Worm (Caenorhabditis elegans) whole organism, L3 larva: ENCODE results near the gene W03C9.6.
A peak's percentile ranks its signal among the peaks of the same experiment; 100 is the strongest.

Source experiments
- aly-2 ChIP-seq: fragments of 150-350 bp; optimal IDR thresholded peaks from 2 replicates; lab custom pipeline; 2014; ENCODE audit warnings: missing biosample characterization, missing genetic modification characterization
- ceh-82 ChIP-seq: fragments of 150-350 bp; optimal IDR thresholded peaks from 2 replicates; lab custom pipeline; 2014; ENCODE audit warnings: missing biosample characterization, missing genetic modification characterization
- elt-1 ChIP-seq: fragments of 150-350 bp; optimal IDR thresholded peaks from 2 replicates; lab custom pipeline; 2014; ENCODE audit warnings: missing biosample characterization, missing genetic modification characterization
- fkh-10 ChIP-seq: sonication (generic microtip); optimal IDR thresholded peaks from 2 replicates; lab custom pipeline; 2017; ENCODE audit warnings: missing biosample characterization, missing genetic modification reagents, missing genetic modification characterization
- jun-1 ChIP-seq: fragments of 150-350 bp; optimal IDR thresholded peaks from 2 replicates; lab custom pipeline; 2014; ENCODE audit warnings: missing biosample characterization, missing genetic modification reagents, missing genetic modification characterization
- nfya-1 ChIP-seq: sonication (generic microtip); optimal IDR thresholded peaks from 2 replicates; lab custom pipeline; 2017; ENCODE audit warnings: missing genetic modification characterization, mild to moderate bottlenecking, missing compliant biosample characterization, antibody characterized with exemption, moderate library complexity; ENCODE audit not compliant: insufficient read depth
- snpc-4 ChIP-seq: fragments of 150-350 bp; optimal IDR thresholded peaks from 2 replicates; lab custom pipeline; 2014; ENCODE audit warnings: missing biosample characterization, missing genetic modification characterization
- zag-1 ChIP-seq: fragments of 150-350 bp; optimal IDR thresholded peaks from 2 replicates; lab custom pipeline; 2014; ENCODE audit warnings: missing biosample characterization, missing genetic modification characterization
- ztf-11 ChIP-seq: fragments of 150-350 bp; optimal IDR thresholded peaks from 2 replicates; lab custom pipeline; 2014; ENCODE audit warnings: missing biosample characterization, missing genetic modification characterization
- ztf-4 ChIP-seq: fragments of 150-350 bp; optimal IDR thresholded peaks from 2 replicates; lab custom pipeline; 2014; ENCODE audit warnings: missing biosample characterization, missing genetic modification characterization

DNA sequence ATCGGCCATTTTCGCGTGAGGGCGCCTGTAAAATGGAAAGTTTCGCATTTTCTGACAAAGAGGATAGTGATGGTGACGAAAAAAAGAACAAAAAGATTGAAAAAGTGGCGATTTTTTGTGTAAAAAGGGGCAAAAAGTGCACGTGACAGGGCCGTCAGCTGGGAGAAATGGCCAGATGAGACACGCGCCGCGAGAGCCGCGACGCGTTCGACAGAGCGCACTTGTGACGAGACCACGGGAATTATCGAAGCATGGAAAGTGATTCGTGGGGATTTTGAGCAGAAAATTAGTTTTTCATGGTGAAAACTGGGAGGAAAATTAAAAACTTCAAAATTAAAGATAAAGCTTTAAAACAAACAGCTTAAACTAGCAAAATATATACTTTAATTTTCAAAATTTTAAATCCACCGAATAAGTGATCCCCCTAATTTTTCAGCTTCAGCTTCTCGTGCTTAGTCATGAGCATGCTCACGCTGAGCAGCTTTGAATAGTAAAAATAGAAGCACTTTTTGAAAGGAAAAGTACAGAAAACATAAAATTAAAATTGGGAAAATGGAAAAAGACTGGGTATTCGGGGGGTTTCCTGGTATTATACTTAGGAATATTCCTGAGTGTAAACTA is 13.3 kb downstream of the W03C9.6 start, which contains the start of gene W03C9.5:
- TF ChIP-seq nfya-1 (peak; percentile 95), aly-2 (tag; lab: Kevin White, UChicago) (no peak), jun-1 (tag; lab: Kevin White, UChicago) (peak; percentile 93), ztf-11 (no peak), elt-1 (tag; lab: Kevin White, UChicago) (peak; percentile 29), ztf-4 (no peak), ceh-82 (tag; lab: Kevin White, UChicago) (peak; percentile 17), zag-1 (tag; lab: Kevin White, UChicago) (peak; percentile 51), fkh-10 (peak; percentile 87), snpc-4 (tag; lab: Kevin White, UChicago) (peak; percentile 83)
